Worm (Caenorhabditis elegans) whole organism, L2 larva: ENCODE results near the gene Y37D8A.8.

Experiments used
- C34F6.9 ChIP-seq: fragments of 150-350 bp; optimal IDR thresholded peaks from 2 replicates; lab custom pipeline; 2014; ENCODE audit warnings: missing biosample characterization, missing genetic modification characterization
- F13H6.1 ChIP-seq: sonication (generic microtip); optimal IDR thresholded peaks from 2 replicates; lab custom pipeline; 2016; ENCODE audit warnings: missing genetic modification characterization, missing compliant biosample characterization
- R02D3.7 ChIP-seq: fragments of 150-350 bp; optimal IDR thresholded peaks from 2 replicates; lab custom pipeline; 2014; ENCODE audit warnings: missing biosample characterization, missing genetic modification characterization
- Y55F3AM.14 ChIP-seq: fragments of 200-800 bp; sonication (Bioruptor generic); optimal IDR thresholded peaks from 2 replicates; lab custom pipeline; 2018; ENCODE audit warnings: mild to moderate bottlenecking, missing genetic modification characterization, missing compliant biosample characterization
- ZK546.5 ChIP-seq: sonication (generic microtip); optimal IDR thresholded peaks from 2 replicates; lab custom pipeline; 2017; ENCODE audit warnings: missing biosample characterization, missing genetic modification characterization
- alr-1 ChIP-seq: fragments of 150-350 bp; optimal IDR thresholded peaks from 2 replicates; lab custom pipeline; 2014; ENCODE audit warnings: missing biosample characterization, missing genetic modification characterization
- aly-2 ChIP-seq: fragments of 150-350 bp; optimal IDR thresholded peaks from 2 replicates; lab custom pipeline; 2014; ENCODE audit warnings: missing biosample characterization, missing genetic modification characterization
- ama-1 ChIP-seq: fragments of 150-350 bp; optimal IDR thresholded peaks from 2 replicates; lab custom pipeline; 2018; ENCODE audit warnings: inconsistent platforms
- blmp-1 ChIP-seq: sonication (generic microtip); optimal IDR thresholded peaks from 2 replicates; lab custom pipeline; 2017; ENCODE audit warnings: missing genetic modification characterization, mild to moderate bottlenecking, missing compliant biosample characterization, antibody characterized with exemption, moderate library complexity; ENCODE audit not compliant: insufficient read depth
- ceh-16 ChIP-seq: fragments of 150-350 bp; optimal IDR thresholded peaks from 2 replicates; lab custom pipeline; 2014; ENCODE audit warnings: missing biosample characterization, missing genetic modification characterization
- ceh-82 ChIP-seq: fragments of 150-350 bp; optimal IDR thresholded peaks from 2 replicates; lab custom pipeline; 2014; ENCODE audit warnings: missing biosample characterization, missing genetic modification characterization
- crh-2 ChIP-seq: sonication (generic microtip); optimal IDR thresholded peaks from 2 replicates; lab custom pipeline; 2017; ENCODE audit warnings: missing biosample characterization, missing genetic modification characterization
- dmd-4 ChIP-seq: sonication (generic microtip); optimal IDR thresholded peaks from 2 replicates; lab custom pipeline; 2017; ENCODE audit warnings: missing biosample characterization, missing genetic modification characterization
- egl-27 ChIP-seq: sonication (generic microtip); optimal IDR thresholded peaks from 3 replicates; lab custom pipeline; 2017; ENCODE audit warnings: missing biosample characterization, missing genetic modification reagents, missing genetic modification characterization
- elt-1 ChIP-seq: fragments of 150-350 bp; optimal IDR thresholded peaks from 2 replicates; lab custom pipeline; 2014; ENCODE audit warnings: missing biosample characterization, missing genetic modification characterization
- elt-3 ChIP-seq: sonication (generic microtip); optimal IDR thresholded peaks from 2 replicates; lab custom pipeline; 2017; ENCODE audit warnings: missing biosample characterization, missing genetic modification characterization
- fos-1 ChIP-seq: fragments of 150-350 bp; optimal IDR thresholded peaks from 2 replicates; lab custom pipeline; 2014; ENCODE audit warnings: missing biosample characterization, missing genetic modification characterization
- gmeb-1 ChIP-seq: fragments of 150-350 bp; optimal IDR thresholded peaks from 2 replicates; lab custom pipeline; 2014; ENCODE audit warnings: missing biosample characterization, missing genetic modification characterization
- lin-11 ChIP-seq: fragments of 150-350 bp; sonication (generic microtip); optimal IDR thresholded peaks from 2 replicates; lab custom pipeline; 2014; ENCODE audit warnings: missing biosample characterization, missing genetic modification characterization, inconsistent platforms, mixed read lengths
- lin-13 ChIP-seq: fragments of 150-350 bp; optimal IDR thresholded peaks from 2 replicates; lab custom pipeline; 2014; ENCODE audit warnings: missing biosample characterization, missing genetic modification reagents, missing genetic modification characterization
- lin-39 ChIP-seq: fragments of 150-350 bp; optimal IDR thresholded peaks from 2 replicates; lab custom pipeline; 2014; ENCODE audit warnings: missing biosample characterization, missing genetic modification reagents, missing genetic modification characterization
- lsy-2 ChIP-seq, 2 experiments: fragments of 150-350 bp in 1 of 2; sonication (generic microtip) in 1 of 2; optimal IDR thresholded peaks; 2 replicates each; lab custom pipeline; 2014 to 2017; ENCODE audit warnings: missing biosample characterization in 2 of 2, missing genetic modification characterization in 2 of 2
- mab-5 ChIP-seq: fragments of 150-350 bp; optimal IDR thresholded peaks from 2 replicates; lab custom pipeline; 2014; ENCODE audit warnings: missing biosample characterization, missing genetic modification characterization
- mbf-1 ChIP-seq: sonication (generic microtip); optimal IDR thresholded peaks from 2 replicates; lab custom pipeline; 2017; ENCODE audit warnings: missing biosample characterization, missing genetic modification characterization
- mdl-1 ChIP-seq, 2 experiments: fragments of 150-350 bp in 1 of 2; sonication (generic microtip) in 1 of 2; optimal IDR thresholded peaks; 2 replicates each; lab custom pipeline; 2017; ENCODE audit warnings: missing biosample characterization in 2 of 2, missing genetic modification characterization in 2 of 2
- nhr-10 ChIP-seq: sonication (generic microtip); optimal IDR thresholded peaks from 2 replicates; lab custom pipeline; 2017; ENCODE audit warnings: missing biosample characterization, missing genetic modification characterization
- nhr-11 ChIP-seq: fragments of 150-350 bp; optimal IDR thresholded peaks from 2 replicates; lab custom pipeline; 2014; ENCODE audit warnings: missing biosample characterization, missing genetic modification characterization
- nhr-12 ChIP-seq: fragments of 150-350 bp; optimal IDR thresholded peaks from 2 replicates; lab custom pipeline; 2014; ENCODE audit warnings: missing biosample characterization, missing genetic modification characterization
- nhr-129 ChIP-seq: fragments of 150-350 bp; optimal IDR thresholded peaks from 2 replicates; lab custom pipeline; 2014; ENCODE audit warnings: missing biosample characterization, missing genetic modification characterization
- nhr-21 ChIP-seq: fragments of 150-350 bp; optimal IDR thresholded peaks from 2 replicates; lab custom pipeline; 2014; ENCODE audit warnings: missing biosample characterization, missing genetic modification characterization
- nhr-23 ChIP-seq: fragments of 150-350 bp; optimal IDR thresholded peaks from 2 replicates; lab custom pipeline; 2014; ENCODE audit warnings: missing biosample characterization, missing genetic modification reagents, missing genetic modification characterization
- nhr-237 ChIP-seq: fragments of 150-350 bp; optimal IDR thresholded peaks from 2 replicates; lab custom pipeline; 2014; ENCODE audit warnings: missing biosample characterization, missing genetic modification characterization
- nhr-25 ChIP-seq: fragments of 150-350 bp; sonication (generic microtip); optimal IDR thresholded peaks from 3 replicates; lab custom pipeline; 2014; ENCODE audit warnings: missing biosample characterization, missing genetic modification characterization
- nhr-6 ChIP-seq: fragments of 150-350 bp; optimal IDR thresholded peaks from 2 replicates; lab custom pipeline; 2014; ENCODE audit warnings: missing biosample characterization, missing genetic modification characterization
- nhr-77 ChIP-seq: fragments of 150-350 bp; optimal IDR thresholded peaks from 2 replicates; lab custom pipeline; 2014; ENCODE audit warnings: missing biosample characterization, missing genetic modification characterization
- peb-1 ChIP-seq: fragments of 150-350 bp; optimal IDR thresholded peaks from 2 replicates; lab custom pipeline; 2014; ENCODE audit warnings: missing biosample characterization, missing genetic modification characterization
- sem-4 ChIP-seq: fragments of 150-350 bp; optimal IDR thresholded peaks from 2 replicates; lab custom pipeline; 2014; ENCODE audit warnings: missing biosample characterization, missing genetic modification reagents, missing genetic modification characterization
- skn-1 ChIP-seq: sonication (generic microtip); optimal IDR thresholded peaks from 2 replicates; lab custom pipeline; 2017; ENCODE audit warnings: missing biosample characterization, missing genetic modification characterization
- sma-3 ChIP-seq: sonication (generic microtip); optimal IDR thresholded peaks from 2 replicates; lab custom pipeline; 2016; ENCODE audit warnings: missing genetic modification reagents, missing genetic modification characterization, missing compliant biosample characterization
- sma-9 ChIP-seq, 2 experiments: fragments of 150-350 bp in 1 of 2; sonication (generic microtip) in 1 of 2; optimal IDR thresholded peaks; 2 replicates each; lab custom pipeline; 2014 to 2016; ENCODE audit warnings: missing genetic modification characterization in 2 of 2, mild to moderate bottlenecking in 1 of 2, missing biosample characterization in 1 of 2, missing compliant biosample characterization in 1 of 2, missing genetic modification reagents in 1 of 2, moderate library complexity in 1 of 2
- snpc-4 ChIP-seq: fragments of 150-350 bp; optimal IDR thresholded peaks from 2 replicates; lab custom pipeline; 2014; ENCODE audit warnings: missing biosample characterization, missing genetic modification characterization
- unc-39 ChIP-seq: fragments of 150-350 bp; optimal IDR thresholded peaks from 2 replicates; lab custom pipeline; 2014; ENCODE audit warnings: missing biosample characterization, missing genetic modification characterization
- unc-55 ChIP-seq: fragments of 150-350 bp; sonication (generic microtip); optimal IDR thresholded peaks from 3 replicates; lab custom pipeline; 2014; ENCODE audit warnings: missing biosample characterization, missing genetic modification reagents, missing genetic modification characterization
- unc-62 ChIP-seq: fragments of 150-350 bp; optimal IDR thresholded peaks from 2 replicates; lab custom pipeline; 2014; ENCODE audit warnings: missing biosample characterization, missing genetic modification reagents, missing genetic modification characterization
- zag-1 ChIP-seq: fragments of 150-350 bp; optimal IDR thresholded peaks from 2 replicates; lab custom pipeline; 2014; ENCODE audit warnings: missing biosample characterization, missing genetic modification characterization
- ztf-1 ChIP-seq: fragments of 200-800 bp; sonication (Bioruptor generic); conservative IDR thresholded peaks from 2 replicates; pipeline ENCODE4 v1.3.6; 2022; ENCODE audit warnings: missing genetic modification characterization, missing compliant biosample characterization
- ztf-11 ChIP-seq: sonication (generic microtip); optimal IDR thresholded peaks from 2 replicates; lab custom pipeline; 2017; ENCODE audit warnings: missing biosample characterization, missing genetic modification characterization
- ztf-4 ChIP-seq: fragments of 150-350 bp; optimal IDR thresholded peaks from 2 replicates; lab custom pipeline; 2014; ENCODE audit warnings: missing biosample characterization, missing genetic modification characterization

The Y37D8A.8 gene

ce11 chrIII:12847623-12848022, 17.1 kb upstream of the Y37D8A.8 start:
- peak; percentile 66 for TF ChIP-seq sem-4 (tag; lab: Kevin White, UChicago)
- TF ChIP-seq sma-3 (GFP tag; lab: Kevin White, UChicago) = peak; percentile 2
- peak; percentile 37 for TF ChIP-seq blmp-1 (tag; lab: Kevin White, UChicago)
- peak; percentile 19 for TF ChIP-seq nhr-25
- no peak for TF ChIP-seq nhr-10 (tag; lab: Kevin White, UChicago)
- peak; percentile 92 for TF ChIP-seq fos-1 (tag; lab: Kevin White, UChicago)
- TF ChIP-seq sma-9 (GFP tag; optimal IDR thresholded peaks at IDR 0.05; lab: Kevin White, UChicago) = peak; percentile 80
- no peak for TF ChIP-seq sma-9 (tag; optimal IDR thresholded peaks at IDR 0.05; lab: Kevin White, UChicago)
- no peak for TF ChIP-seq zag-1

DNA sequence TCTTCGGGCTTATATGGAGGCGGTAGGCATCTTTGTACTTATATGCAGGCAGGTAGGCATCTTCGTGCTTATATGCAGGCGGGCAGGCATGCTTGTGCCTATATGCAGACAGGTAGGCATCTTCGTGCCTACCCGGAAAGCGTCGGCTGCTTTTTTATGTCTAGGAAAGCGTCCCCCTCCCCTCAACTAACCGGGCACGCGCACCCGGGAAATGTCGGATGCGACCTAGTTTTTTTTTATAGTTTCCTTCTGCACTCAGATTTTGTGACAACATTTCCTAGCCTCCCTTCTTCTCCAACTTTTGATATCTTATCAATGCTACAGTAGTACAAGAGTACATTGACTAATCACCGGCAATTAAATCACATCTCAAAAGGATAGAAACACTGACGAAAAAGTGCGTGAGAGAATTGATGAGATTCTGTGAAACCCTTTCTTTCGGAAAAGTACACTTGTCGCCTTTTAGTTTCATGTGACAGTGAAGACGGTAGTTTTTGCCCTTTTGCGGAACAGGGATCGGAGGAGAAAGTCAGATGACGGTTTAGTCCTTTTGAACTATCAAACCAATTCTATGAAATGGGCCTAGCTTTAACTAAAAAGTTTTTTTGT, 15.7 kb upstream of the Y37D8A.8 start:
- TF ChIP-seq ceh-82 (tag; lab: Kevin White, UChicago) (no peak), lin-39 (tag; lab: Kevin White, UChicago) (no peak), nhr-25 (peak; percentile 68), R02D3.7 (no peak), sma-3 (GFP tag; lab: Kevin White, UChicago) (peak; percentile 89), skn-1 (no peak), nhr-12 (tag; lab: Kevin White, UChicago) (no peak), lin-13 (no peak), unc-39 (tag; lab: Kevin White, UChicago) (no peak), elt-3 (tag; lab: Kevin White, UChicago) (no peak), ZK546.5 (no peak), dmd-4 (no peak), blmp-1 (tag; lab: Kevin White, UChicago) (peak; percentile 93), nhr-11 (tag; lab: Kevin White, UChicago) (no peak), zag-1 (no peak), Y55F3AM.14 (no peak), nhr-129 (peak; percentile 53), crh-2 (tag; lab: Kevin White, UChicago) (peak; percentile 7), elt-1 (no peak), lsy-2 (tag; optimal IDR thresholded peaks at IDR 0.05; lab: Kevin White, UChicago) (peak in 1 of 2 experiments; percentile 71), ztf-4 (no peak), nhr-237 (no peak), mbf-1 (tag; lab: Kevin White, UChicago) (no peak), peb-1 (no peak), ztf-11 (tag; lab: Kevin White, UChicago) (no peak), ama-1 (lab: Kevin White, UChicago) (no peak), aly-2 (tag; lab: Kevin White, UChicago) (no peak), gmeb-1 (tag; lab: Kevin White, UChicago) (peak; percentile 21), unc-55 (GFP tag; lab: Kevin White, UChicago) (no peak), ceh-16 (no peak), fos-1 (tag; lab: Kevin White, UChicago) (peak; percentile 88), nhr-23 (tag; lab: Kevin White, UChicago) (no peak), ztf-1 (GFP tag; lab: Robert Waterston, UW) (0 out of 2 replicates have a peak, but pooled peaks have one; percentile 37), unc-62 (no peak), F13H6.1 (tag; lab: Kevin White, UChicago) (peak; percentile 9), nhr-77 (tag; lab: Kevin White, UChicago) (no peak), nhr-6 (tag; lab: Kevin White, UChicago) (peak; percentile 17), sem-4 (tag; lab: Kevin White, UChicago) (peak; percentile 84), mab-5 (tag; lab: Kevin White, UChicago) (peak; percentile 12), alr-1 (tag; lab: Kevin White, UChicago) (no peak), nhr-21 (tag; lab: Kevin White, UChicago) (peak; percentile 93), nhr-10 (tag; lab: Kevin White, UChicago) (no peak), lin-11 (tag; lab: Kevin White, UChicago) (no peak), snpc-4 (tag; lab: Kevin White, UChicago) (no peak), sma-9 (GFP tag; optimal IDR thresholded peaks at IDR 0.05; lab: Kevin White, UChicago) (peak; percentile 96), sma-9 (tag; optimal IDR thresholded peaks at IDR 0.05; lab: Kevin White, UChicago) (peak; percentile 25), egl-27 (tag; lab: Kevin White, UChicago) (peak; percentile 93), C34F6.9 (tag; lab: Kevin White, UChicago) (no peak), mdl-1 (tag; optimal IDR thresholded peaks at IDR 0.05; lab: Kevin White, UChicago) (peak in 1 of 2 experiments; percentile 31)
- TF ChIP-seq, all 48 proteins: peak for 17
